Worm (Caenorhabditis elegans) whole organism, young adult: ENCODE measurements around the gene gpx-7.
A peak's percentile ranks its signal among the peaks of the same experiment; 100 is the strongest.

Source experiments
- B0019.2 ChIP-seq: fragments of 200-800 bp; sonication (Bioruptor generic); conservative IDR thresholded peaks from 2 replicates; pipeline ENCODE4 v1.3.6; 2022; ENCODE audit warnings: missing genetic modification reagents, missing genetic modification characterization, missing compliant biosample characterization
- B0336.3 ChIP-seq: fragments of 200-800 bp; sonication (Bioruptor generic); IDR thresholded peaks from 2 replicates; pipeline ENCODE4 v1.3.6; 2022; ENCODE audit warnings: missing genetic modification characterization, missing compliant biosample characterization
- C17E4.6 ChIP-seq: fragments of 200-800 bp; sonication (Bioruptor generic); IDR thresholded peaks from 2 replicates; pipeline ENCODE4 v1.3.6; 2022; ENCODE audit warnings: missing genetic modification reagents, missing genetic modification characterization, missing compliant biosample characterization
- D2030.7 ChIP-seq: fragments of 200-800 bp; sonication (Bioruptor generic); IDR thresholded peaks from 2 replicates; pipeline ENCODE4 v1.3.6; 2022; ENCODE audit warnings: missing genetic modification reagents, missing genetic modification characterization, missing compliant biosample characterization
- F33H1.4 ChIP-seq: fragments of 200-800 bp; sonication (Bioruptor generic); IDR thresholded peaks from 2 replicates; pipeline ENCODE4 v1.3.6; 2022; ENCODE audit warnings: missing genetic modification reagents, missing genetic modification characterization, missing compliant biosample characterization
- F37B4.10 ChIP-seq: fragments of 200-800 bp; sonication (Bioruptor generic); IDR thresholded peaks from 2 replicates; pipeline ENCODE4 v1.3.6; 2022; ENCODE audit warnings: missing genetic modification characterization, missing compliant biosample characterization
- F52B5.7 ChIP-seq: sonication (generic microtip); optimal IDR thresholded peaks from 2 replicates; lab custom pipeline; 2016; ENCODE audit warnings: mild to moderate bottlenecking, missing genetic modification characterization, missing compliant biosample characterization
- F55B11.4 ChIP-seq: sonication (generic microtip); optimal IDR thresholded peaks from 2 replicates; lab custom pipeline; 2016; ENCODE audit warnings: missing compliant biosample characterization, missing genetic modification characterization, borderline replicate concordance; ENCODE audit not compliant: insufficient read depth
- F57C9.4 ChIP-seq: sonication (generic microtip); optimal IDR thresholded peaks from 2 replicates; lab custom pipeline; 2017; ENCODE audit warnings: mild to moderate bottlenecking, missing genetic modification characterization, missing compliant biosample characterization
- T26A5.8 ChIP-seq: sonication (generic microtip); optimal IDR thresholded peaks from 2 replicates; lab custom pipeline; 2016; ENCODE audit warnings: missing genetic modification characterization, missing compliant biosample characterization
- ZK185.1 ChIP-seq: sonication (generic microtip); optimal IDR thresholded peaks from 2 replicates; lab custom pipeline; 2016; ENCODE audit warnings: mild to moderate bottlenecking, missing genetic modification characterization, missing compliant biosample characterization; ENCODE audit not compliant: poor library complexity, severe bottlenecking
- attf-6 ChIP-seq: fragments of 200-800 bp; sonication (Bioruptor generic); IDR thresholded peaks from 2 replicates; pipeline ENCODE4 v1.3.6; 2022; ENCODE audit warnings: missing genetic modification reagents, missing genetic modification characterization, missing compliant biosample characterization
- ccch-3 ChIP-seq: fragments of 200-800 bp; sonication (Bioruptor generic); optimal IDR thresholded peaks from 2 replicates; lab custom pipeline; 2018; ENCODE audit warnings: mild to moderate bottlenecking, missing genetic modification characterization, missing compliant biosample characterization
- ceh-100 ChIP-seq: fragments of 200-800 bp; sonication (Bioruptor generic); IDR thresholded peaks from 2 replicates; pipeline ENCODE4 v1.3.6; 2022; ENCODE audit warnings: missing genetic modification reagents, missing genetic modification characterization, missing compliant biosample characterization
- die-1 ChIP-seq: sonication (generic microtip); optimal IDR thresholded peaks from 2 replicates; lab custom pipeline; 2016; ENCODE audit warnings: missing genotype, mild to moderate bottlenecking, missing genetic modification characterization, missing compliant biosample characterization
- egl-18 ChIP-seq: fragments of 200-800 bp; sonication (Bioruptor generic); IDR thresholded peaks from 2 replicates; pipeline ENCODE4 v1.3.6; 2022; ENCODE audit warnings: missing genetic modification reagents, missing genetic modification characterization, missing compliant biosample characterization
- egrh-3 ChIP-seq: fragments of 200-800 bp; sonication (Bioruptor generic); IDR thresholded peaks from 2 replicates; pipeline ENCODE4 v1.3.6; 2022; ENCODE audit warnings: missing genetic modification reagents, missing genetic modification characterization, missing compliant biosample characterization
- fkh-3 ChIP-seq: sonication (generic microtip); optimal IDR thresholded peaks from 2 replicates; lab custom pipeline; 2016; ENCODE audit warnings: mild to moderate bottlenecking, missing genetic modification characterization, missing compliant biosample characterization
- hsf-1 ChIP-seq: fragments of 200-800 bp; sonication (Bioruptor generic); IDR thresholded peaks from 2 replicates; pipeline ENCODE4 v1.3.6; 2022; ENCODE audit warnings: missing genetic modification reagents, missing genetic modification characterization, missing compliant biosample characterization
- lin-40 ChIP-seq: sonication (generic microtip); optimal IDR thresholded peaks from 2 replicates; lab custom pipeline; 2016; ENCODE audit warnings: missing genetic modification characterization, mild to moderate bottlenecking, missing compliant biosample characterization, missing genotype, missing genetic modification reagents
- lsy-27 ChIP-seq: sonication (generic microtip); optimal IDR thresholded peaks from 2 replicates; lab custom pipeline; 2017; ENCODE audit warnings: missing genetic modification characterization, mild to moderate bottlenecking, missing compliant biosample characterization, antibody characterized with exemption, missing genotype, borderline replicate concordance; ENCODE audit not compliant: insufficient read depth
- madf-10 ChIP-seq: sonication (generic microtip); optimal IDR thresholded peaks from 2 replicates; lab custom pipeline; 2016; ENCODE audit warnings: mild to moderate bottlenecking, missing genetic modification characterization, missing compliant biosample characterization
- madf-3 ChIP-seq: fragments of 200-800 bp; sonication (Bioruptor generic); IDR thresholded peaks from 2 replicates; pipeline ENCODE4 v1.3.6; 2022; ENCODE audit warnings: missing genetic modification reagents, missing genetic modification characterization, missing compliant biosample characterization
- madf-6 ChIP-seq: fragments of 200-800 bp; sonication (Bioruptor generic); IDR thresholded peaks from 2 replicates; pipeline ENCODE4 v1.3.6; 2022; ENCODE audit warnings: missing genetic modification reagents, missing genetic modification characterization, missing compliant biosample characterization
- mcd-1 ChIP-seq: fragments of 200-800 bp; sonication (Bioruptor generic); IDR thresholded peaks from 2 replicates; pipeline ENCODE4 v1.3.6; 2022; ENCODE audit warnings: missing genetic modification reagents, missing genetic modification characterization, missing compliant biosample characterization
- mxl-1 ChIP-seq: sonication (generic microtip); optimal IDR thresholded peaks from 2 replicates; lab custom pipeline; 2016; ENCODE audit warnings: missing genetic modification characterization, missing compliant biosample characterization
- nfya-1 ChIP-seq: sonication (generic microtip); optimal IDR thresholded peaks from 2 replicates; lab custom pipeline; 2017; ENCODE audit warnings: antibody characterized with exemption, missing compliant biosample characterization, missing genetic modification characterization, borderline replicate concordance; ENCODE audit not compliant: insufficient read depth
- nfya-2 ChIP-seq: fragments of 200-800 bp; sonication (Bioruptor generic); IDR thresholded peaks from 2 replicates; pipeline ENCODE4 v1.3.6; 2022; ENCODE audit warnings: missing genetic modification reagents, missing genetic modification characterization, missing compliant biosample characterization
- nhr-80 ChIP-seq: sonication (generic microtip); optimal IDR thresholded peaks from 2 replicates; lab custom pipeline; 2016; ENCODE audit warnings: missing genetic modification characterization, missing compliant biosample characterization
- pha-4 ChIP-seq: fragments of 150-350 bp; sonication (generic microtip); optimal IDR thresholded peaks from 2 replicates; lab custom pipeline; 2014; ENCODE audit warnings: missing biosample characterization, missing genetic modification reagents, missing genetic modification characterization
- snpc-1.3 ChIP-seq: sonication (generic microtip); optimal IDR thresholded peaks from 2 replicates; lab custom pipeline; 2017; ENCODE audit warnings: missing genetic modification characterization, mild to moderate bottlenecking, missing compliant biosample characterization, antibody characterized with exemption, moderate library complexity, missing genotype, missing genetic modification reagents; ENCODE audit not compliant: insufficient read depth
- xnd-1 ChIP-seq: sonication (generic microtip); optimal IDR thresholded peaks from 2 replicates; lab custom pipeline; 2016; ENCODE audit warnings: missing genotype, missing genetic modification reagents, missing genetic modification characterization, missing compliant biosample characterization
- zim-3 ChIP-seq: sonication (generic microtip); optimal IDR thresholded peaks from 2 replicates; lab custom pipeline; 2017; ENCODE audit warnings: mild to moderate bottlenecking, missing genetic modification characterization, moderate library complexity, missing compliant biosample characterization
- ztf-18 ChIP-seq: sonication (generic microtip); optimal IDR thresholded peaks from 2 replicates; lab custom pipeline; 2016; ENCODE audit warnings: missing genotype, mild to moderate bottlenecking, missing genetic modification characterization, missing compliant biosample characterization
- ztf-22 ChIP-seq: fragments of 200-800 bp; sonication (Bioruptor generic); optimal IDR thresholded peaks from 2 replicates; lab custom pipeline; 2018; ENCODE audit warnings: mild to moderate bottlenecking, missing genetic modification characterization, moderate library complexity, missing compliant biosample characterization
- ztf-6 ChIP-seq: fragments of 200-800 bp; sonication (Bioruptor generic); IDR thresholded peaks from 2 replicates; pipeline ENCODE4 v1.3.6; 2022; ENCODE audit warnings: missing genetic modification reagents, missing genetic modification characterization, missing compliant biosample characterization

gpx-7 gene

ce11 chrX:7799680-7800079 is at the start of gene gpx-7:
Gene gpx-7, minus strand, starts transcription at chrX:7799780.
- TF ChIP-seq nfya-1 (tag; lab: Kevin White, UChicago) (no peak), snpc-1.3 (tag; lab: Kevin White, UChicago) (no peak), nfya-2 (no peak), lsy-27 (tag; lab: Kevin White, UChicago) (no peak), F55B11.4 (tag; lab: Kevin White, UChicago) (no peak), nhr-80 (peak; percentile 34)

DNA sequence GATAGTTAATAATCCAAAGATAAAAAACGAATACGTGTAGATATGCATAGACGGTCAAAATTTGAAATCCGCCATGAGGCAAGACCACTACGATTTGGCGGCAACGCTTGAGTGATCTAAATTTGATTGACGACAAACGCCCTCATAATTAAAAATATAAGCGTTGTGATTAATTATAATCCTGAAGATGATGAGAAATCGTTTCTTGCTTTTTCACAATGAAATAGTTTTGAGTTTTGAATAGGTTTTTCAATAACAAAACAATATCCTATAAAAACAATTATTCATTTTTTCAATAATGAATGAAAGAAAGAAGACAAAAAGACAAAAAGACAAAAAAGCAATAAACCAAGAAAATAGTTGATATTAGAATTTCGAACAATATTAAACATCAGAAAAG is 47.8 kb upstream of the gpx-7 start, which contains the start of gene C54D2.6:
TSS of gene C54D2.6 (minus strand) at position 101 of the 400 bp plus-strand sequence.
- TF ChIP-seq ztf-22 (GFP tag; lab: Kevin White, UChicago) = no peak
- no peak for TF ChIP-seq egrh-3 (GFP tag; lab: Robert Waterston, UW)
- TF ChIP-seq D2030.7 (GFP tag; lab: Robert Waterston, UW) = no peak
- TF ChIP-seq fkh-3 (tag; lab: Kevin White, UChicago) = no peak
- no peak for TF ChIP-seq die-1 (tag; lab: Kevin White, UChicago)
- no peak for TF ChIP-seq zim-3 (tag; lab: Kevin White, UChicago)
- no peak for TF ChIP-seq xnd-1 (tag; lab: Kevin White, UChicago)
- TF ChIP-seq F33H1.4 (GFP tag; lab: Robert Waterston, UW) = no peak
- no peak for TF ChIP-seq ztf-6 (GFP tag; lab: Robert Waterston, UW)
- no peak for TF ChIP-seq B0019.2 (GFP tag; lab: Robert Waterston, UW)
- TF ChIP-seq ZK185.1 (tag; lab: Kevin White, UChicago) = no peak
- no peak for TF ChIP-seq madf-10
- no peak for TF ChIP-seq madf-6 (GFP tag; lab: Robert Waterston, UW)
- no peak for TF ChIP-seq lin-40 (tag; lab: Kevin White, UChicago)

ce11 chrX:7842241-7842640 is 42.7 kb upstream of the gpx-7 start, which contains the start of gene idpp-11:
Gene idpp-11, plus strand, starts transcription at chrX:7842541.
- no peak for TF ChIP-seq F37B4.10 (GFP tag; lab: Robert Waterston, UW)
- no peak for TF ChIP-seq pha-4 (tag; lab: Kevin White, UChicago)

DNA sequence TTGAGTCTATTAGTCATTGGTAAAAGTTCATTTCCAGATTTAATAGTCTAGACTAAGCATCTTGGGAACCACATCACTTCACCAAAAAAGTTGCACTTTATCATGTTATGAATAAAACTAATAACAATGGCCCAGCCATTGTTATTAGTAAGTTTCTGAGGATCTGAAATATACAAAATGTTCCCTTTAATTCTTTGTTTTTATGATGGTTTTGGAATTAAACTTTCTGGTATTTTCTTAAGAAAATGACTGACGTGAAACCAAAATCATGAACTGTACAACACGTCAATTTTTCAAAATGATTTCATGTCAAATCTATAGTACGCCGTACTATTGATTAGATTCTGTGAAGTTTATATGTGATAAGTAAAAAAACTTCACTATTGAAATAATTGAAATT is 40.4 kb upstream of the gpx-7 start:
- TF ChIP-seq F37B4.10 (GFP tag; lab: Robert Waterston, UW) = no peak
- TF ChIP-seq ztf-18 (tag; lab: Kevin White, UChicago) = no peak
- no peak for TF ChIP-seq F52B5.7
- no peak for TF ChIP-seq B0336.3 (GFP tag; lab: Robert Waterston, UW)
- no peak for TF ChIP-seq T26A5.8 (tag; lab: Kevin White, UChicago)
- TF ChIP-seq mxl-1 = no peak
- no peak for TF ChIP-seq hsf-1
- TF ChIP-seq F57C9.4 (tag; lab: Kevin White, UChicago) = no peak
- no peak for TF ChIP-seq madf-3
- no peak for TF ChIP-seq nfya-1 (tag; lab: Kevin White, UChicago)
- TF ChIP-seq C17E4.6 (GFP tag; lab: Robert Waterston, UW) = no peak
- TF ChIP-seq ccch-3 (GFP tag; lab: Kevin White, UChicago) = no peak
- TF ChIP-seq attf-6 (GFP tag; lab: Robert Waterston, UW) = no peak
- no peak for TF ChIP-seq ceh-100 (GFP tag; lab: Robert Waterston, UW)
- TF ChIP-seq egl-18 (GFP tag; lab: Robert Waterston, UW) = no peak
- no peak for TF ChIP-seq mcd-1
